Fruit fly (Drosophila melanogaster) whole organism, embryonic: Measurements from ENCODE around the gene CG43333.
A peak's percentile ranks its signal among the peaks of the same experiment; 100 is the strongest.

Experiments
- B-H2 ChIP-seq: fragments of 200-800 bp; sonication (Bioruptor generic); optimal IDR thresholded peaks from 2 replicates; lab custom pipeline; 2018; ENCODE audit warnings: missing biosample characterization, mild to moderate bottlenecking, missing genetic modification characterization
- CG10321 ChIP-seq: fragments of 200-800 bp; sonication (Bioruptor generic); IDR thresholded peaks from 2 replicates; pipeline ENCODE4 v1.3.6; 2022; ENCODE audit warnings: missing biosample characterization, missing genetic modification characterization
- CG10959 ChIP-seq: fragments of 200-800 bp; sonication (Bioruptor generic); IDR thresholded peaks from 2 replicates; pipeline ENCODE4 v1.3.6; 2022; ENCODE audit warnings: missing biosample characterization, missing genetic modification characterization
- CG11560 ChIP-seq: fragments of 200-800 bp; sonication (Bioruptor generic); IDR thresholded peaks from 3 replicates; pipeline ENCODE4 v1.3.6; 2022; ENCODE audit warnings: missing biosample characterization, missing genetic modification characterization
- CG12219 ChIP-seq: fragments of 200-800 bp; sonication (Bioruptor generic); optimal IDR thresholded peaks from 3 replicates; lab custom pipeline; 2018; ENCODE audit warnings: missing biosample characterization, mild to moderate bottlenecking, missing genetic modification characterization
- CG12236 ChIP-seq: fragments of 200-800 bp; sonication (Bioruptor generic); optimal IDR thresholded peaks from 2 replicates; lab custom pipeline; 2016; ENCODE audit warnings: missing biosample characterization, missing genetic modification characterization
- CG14014 ChIP-seq: fragments of 200-800 bp; sonication (Bioruptor generic); IDR thresholded peaks from 2 replicates; pipeline ENCODE4 v1.3.6; 2022; ENCODE audit warnings: missing biosample characterization, missing genetic modification characterization
- CG15073 ChIP-seq: fragments of 200-800 bp; sonication (Bioruptor generic); optimal IDR thresholded peaks from 2 replicates; lab custom pipeline; 2016; ENCODE audit warnings: missing biosample characterization, missing genetic modification characterization
- CG16813 ChIP-seq: fragments of 200-800 bp; sonication (Bioruptor generic); IDR thresholded peaks from 3 replicates; pipeline ENCODE4 v1.3.6; 2022; ENCODE audit warnings: missing biosample characterization, missing genetic modification characterization; ENCODE audit not compliant: partially characterized antibody
- CG18262 ChIP-seq: fragments of 200-800 bp; optimal IDR thresholded peaks from 3 replicates; lab custom pipeline; 2019; ENCODE audit warnings: missing biosample characterization, mild to moderate bottlenecking, missing genetic modification characterization, moderate library complexity
- CG18476 ChIP-seq: fragments of 200-800 bp; sonication (Bioruptor generic); optimal IDR thresholded peaks from 2 replicates; lab custom pipeline; 2016; ENCODE audit warnings: missing biosample characterization, mild to moderate bottlenecking, missing genetic modification characterization
- CG18764 ChIP-seq: fragments of 200-800 bp; sonication (Bioruptor generic); optimal IDR thresholded peaks from 3 replicates; lab custom pipeline; 2016; ENCODE audit warnings: missing biosample characterization, missing genetic modification characterization
- CG31224 ChIP-seq: fragments of 200-800 bp; sonication (Bioruptor generic); IDR thresholded peaks from 2 replicates; pipeline ENCODE4 v1.3.6; 2022; ENCODE audit warnings: missing biosample characterization, missing genetic modification characterization
- CG31365 ChIP-seq: fragments of 200-800 bp; sonication (Bioruptor generic); optimal IDR thresholded peaks from 2 replicates; lab custom pipeline; 2018; ENCODE audit warnings: missing biosample characterization, mild to moderate bottlenecking, missing genetic modification characterization
- CG3995 ChIP-seq: fragments of 200-800 bp; sonication (Bioruptor generic); optimal IDR thresholded peaks from 3 replicates; lab custom pipeline; 2016; ENCODE audit warnings: missing biosample characterization, missing genetic modification characterization
- CG4424 ChIP-seq: fragments of 200-800 bp; sonication (Bioruptor generic); optimal IDR thresholded peaks from 3 replicates; lab custom pipeline; 2016; ENCODE audit warnings: missing biosample characterization, missing genetic modification characterization
- CG4730 ChIP-seq: fragments of 200-800 bp; sonication (Bioruptor generic); IDR thresholded peaks from 2 replicates; pipeline ENCODE4 v1.3.6; 2022; ENCODE audit warnings: missing biosample characterization, missing genetic modification characterization
- CG5953 ChIP-seq: fragments of 200-800 bp; sonication (Bioruptor generic); IDR thresholded peaks from 2 replicates; pipeline ENCODE4 v1.3.6; 2022; ENCODE audit warnings: missing biosample characterization, missing genetic modification characterization
- CG6683 ChIP-seq: fragments of 200-800 bp; sonication (Bioruptor generic); optimal IDR thresholded peaks from 2 replicates; lab custom pipeline; 2017; ENCODE audit warnings: missing biosample characterization, mild to moderate bottlenecking, missing genetic modification characterization, missing genetic modification reagents
- CG8924 ChIP-seq: fragments of 200-800 bp; optimal IDR thresholded peaks from 3 replicates; lab custom pipeline; 2019; ENCODE audit warnings: missing biosample characterization, mild to moderate bottlenecking, missing genetic modification characterization, moderate library complexity
- CG9215 ChIP-seq: fragments of 200-800 bp; sonication (Bioruptor generic); IDR thresholded peaks from 2 replicates; pipeline ENCODE4 v1.3.6; 2022; ENCODE audit warnings: missing biosample characterization, missing genetic modification characterization
- CG9817 ChIP-seq: fragments of 200-800 bp; sonication (Bioruptor generic); optimal IDR thresholded peaks from 2 replicates; lab custom pipeline; 2018; ENCODE audit warnings: missing biosample characterization, mild to moderate bottlenecking, missing genetic modification characterization, moderate library complexity
- Dbx ChIP-seq: fragments of 200-800 bp; sonication (Bioruptor generic); IDR thresholded peaks from 3 replicates; pipeline ENCODE4 v1.3.6; 2022; ENCODE audit warnings: missing biosample characterization, missing genetic modification characterization
- Deaf1 ChIP-seq: fragments of 200-800 bp; optimal IDR thresholded peaks from 3 replicates; lab custom pipeline; 2019; ENCODE audit warnings: missing biosample characterization, mild to moderate bottlenecking, missing genetic modification characterization, moderate library complexity
- Dref ChIP-seq: fragments of 200-800 bp; sonication (Bioruptor generic); IDR thresholded peaks from 2 replicates; pipeline ENCODE4 v1.3.6; 2022; ENCODE audit warnings: missing biosample characterization, missing genetic modification characterization
- E2f1 ChIP-seq: fragments of 200-800 bp; sonication (Bioruptor generic); IDR thresholded peaks from 2 replicates; pipeline ENCODE4 v1.3.6; 2022; ENCODE audit warnings: missing biosample characterization, missing genetic modification characterization
- Ets97D ChIP-seq: fragments of 200-800 bp; sonication (Bioruptor generic); optimal IDR thresholded peaks from 3 replicates; lab custom pipeline; 2016; ENCODE audit warnings: missing biosample characterization, missing genetic modification characterization
- Gsc ChIP-seq: fragments of 200-800 bp; sonication (Bioruptor generic); IDR thresholded peaks from 2 replicates; pipeline ENCODE4 v1.3.6; 2022; ENCODE audit warnings: missing biosample characterization, missing genetic modification characterization
- HmgZ ChIP-seq: fragments of 200-800 bp; sonication (Bioruptor generic); optimal IDR thresholded peaks from 2 replicates; lab custom pipeline; 2018; ENCODE audit warnings: missing biosample characterization, mild to moderate bottlenecking, missing genetic modification characterization
- MBD-R2 ChIP-seq: fragments of 200-800 bp; sonication (Bioruptor generic); IDR thresholded peaks from 2 replicates; pipeline ENCODE4 v1.3.6; 2022; ENCODE audit warnings: missing biosample characterization, missing genetic modification characterization
- Med ChIP-seq: fragments of 200-800 bp; sonication (Bioruptor generic); peaks from one replicate; lab custom pipeline; 2016; ENCODE audit warnings: missing biosample characterization, missing genetic modification characterization, mild to moderate bottlenecking, inconsistent platforms, moderate library complexity
- Myb ChIP-seq: fragments of 200-800 bp; sonication (Bioruptor generic); optimal IDR thresholded peaks from 2 replicates; lab custom pipeline; 2016; ENCODE audit warnings: missing biosample characterization, missing genetic modification characterization
- Neu2 ChIP-seq: fragments of 200-800 bp; sonication (Bioruptor generic); optimal IDR thresholded peaks from 3 replicates; lab custom pipeline; 2016; ENCODE audit warnings: missing biosample characterization, missing genetic modification characterization, borderline replicate concordance
- Oaz ChIP-seq: fragments of 200-800 bp; sonication (Bioruptor generic); IDR thresholded peaks from 2 replicates; pipeline ENCODE4 v1.3.6; 2022; ENCODE audit warnings: missing biosample characterization, missing genetic modification characterization
- Ravus ChIP-seq: fragments of 200-800 bp; sonication (Bioruptor generic); IDR thresholded peaks from 2 replicates; pipeline ENCODE4 v1.3.6; 2022; ENCODE audit warnings: missing biosample characterization, missing genetic modification characterization
- Rfx ChIP-seq: fragments of 200-800 bp; sonication (Bioruptor generic); IDR thresholded peaks from 2 replicates; pipeline ENCODE4 v1.3.6; 2022; ENCODE audit warnings: missing biosample characterization, missing genetic modification characterization
- Rx ChIP-seq: fragments of 200-800 bp; sonication (Bioruptor generic); IDR thresholded peaks from 2 replicates; pipeline ENCODE4 v1.3.6; 2022; ENCODE audit warnings: missing biosample characterization, missing genetic modification characterization
- Sin3A ChIP-seq: fragments of >200 bp; optimal IDR thresholded peaks from 2 replicates; lab custom pipeline; 2018
- Sox102F ChIP-seq: fragments of 200-800 bp; sonication (Bioruptor generic); optimal IDR thresholded peaks from 2 replicates; lab custom pipeline; 2018; ENCODE audit warnings: missing biosample characterization, mild to moderate bottlenecking, missing genetic modification characterization, moderate library complexity
- Sry-δ ChIP-seq: fragments of 200-800 bp; sonication (Bioruptor generic); optimal IDR thresholded peaks from 2 replicates; lab custom pipeline; 2016; ENCODE audit warnings: missing biosample characterization, missing genetic modification characterization
- ase ChIP-seq: fragments of 200-800 bp; sonication (Bioruptor generic); IDR thresholded peaks from 3 replicates; pipeline ENCODE4 v1.3.6; 2022; ENCODE audit warnings: missing biosample characterization, missing genetic modification characterization
- disco-r ChIP-seq: fragments of 200-800 bp; sonication (Bioruptor generic); optimal IDR thresholded peaks from 2 replicates; lab custom pipeline; 2016; ENCODE audit warnings: missing biosample characterization, missing genetic modification characterization
- gcm ChIP-seq: fragments of 200-800 bp; sonication (Bioruptor generic); optimal IDR thresholded peaks from 2 replicates; lab custom pipeline; 2019; ENCODE audit warnings: missing biosample characterization, mild to moderate bottlenecking, missing genetic modification characterization, moderate library complexity
- gro ChIP-seq: fragments of 200-800 bp; sonication (Bioruptor generic); optimal IDR thresholded peaks from 2 replicates; lab custom pipeline; 2016; ENCODE audit warnings: missing biosample characterization, missing genetic modification characterization
- jigr1 ChIP-seq: fragments of 200-800 bp; sonication (Bioruptor generic); IDR thresholded peaks from 3 replicates; pipeline ENCODE4 v1.3.6; 2022; ENCODE audit warnings: missing biosample characterization, missing genetic modification characterization
- ken ChIP-seq: fragments of 200-800 bp; sonication (Bioruptor generic); IDR thresholded peaks from 3 replicates; pipeline ENCODE4 v1.3.6; 2022; ENCODE audit warnings: missing biosample characterization, missing genetic modification characterization
- lilli ChIP-seq: fragments of 200-800 bp; sonication (Bioruptor generic); optimal IDR thresholded peaks from 3 replicates; lab custom pipeline; 2016; ENCODE audit warnings: missing biosample characterization, missing genetic modification characterization
- mam ChIP-seq: fragments of 200-800 bp; sonication (Bioruptor generic); optimal IDR thresholded peaks from 3 replicates; lab custom pipeline; 2016; ENCODE audit warnings: missing biosample characterization, missing genetic modification characterization
- psq ChIP-seq: fragments of 200-800 bp; sonication (Bioruptor generic); optimal IDR thresholded peaks from 2 replicates; lab custom pipeline; 2017; ENCODE audit warnings: missing biosample characterization, missing genetic modification characterization
- rib ChIP-seq: fragments of 200-800 bp; sonication (Bioruptor generic); IDR thresholded peaks from 2 replicates; pipeline ENCODE4 v1.3.6; 2022; ENCODE audit warnings: missing biosample characterization, missing genetic modification characterization
- shn ChIP-seq: fragments of 200-800 bp; sonication (Bioruptor generic); optimal IDR thresholded peaks from 3 replicates; lab custom pipeline; 2016; ENCODE audit warnings: missing biosample characterization, missing genetic modification characterization
- sr ChIP-seq: fragments of 200-800 bp; sonication (Bioruptor generic); IDR thresholded peaks from 3 replicates; pipeline ENCODE4 v1.3.6; 2022; ENCODE audit warnings: missing biosample characterization, missing genetic modification characterization
- tap ChIP-seq: fragments of 200-800 bp; optimal IDR thresholded peaks from 3 replicates; lab custom pipeline; 2019; ENCODE audit warnings: missing biosample characterization, mild to moderate bottlenecking, missing genetic modification characterization, moderate library complexity
- usp ChIP-seq: fragments of >200 bp; optimal IDR thresholded peaks from 2 replicates; lab custom pipeline; 2017; ENCODE audit warnings: missing biosample characterization, missing genetic modification characterization
- zfh2 ChIP-seq: fragments of 200-800 bp; sonication (Bioruptor generic); optimal IDR thresholded peaks from 2 replicates; lab custom pipeline; 2016; ENCODE audit warnings: missing biosample characterization, missing genetic modification characterization

Gene CG43333

DNA sequence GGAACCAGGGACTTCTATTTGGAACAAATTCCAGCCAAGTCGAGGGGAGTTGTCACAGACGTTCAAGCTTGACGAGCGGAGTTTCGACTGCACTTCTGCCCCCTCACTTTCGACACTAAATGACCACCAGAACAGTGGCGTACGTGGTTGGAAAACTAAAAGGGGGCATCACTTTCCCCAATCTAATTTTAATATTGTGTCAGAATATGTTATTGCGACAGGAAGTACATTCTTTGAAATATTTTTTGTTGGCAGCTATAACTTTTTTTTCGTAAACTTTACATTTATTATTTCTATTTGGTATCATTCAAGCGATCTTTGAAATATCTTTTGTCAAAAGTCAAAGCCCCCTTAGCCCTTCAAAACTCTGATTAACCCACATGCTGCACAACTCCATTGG lies 32.2 kb upstream of the CG43333 start (continued):
- TF ChIP-seq CG10321 (GFP tag; lab: Robert Waterston, UW), result no peak
- no peak for TF ChIP-seq CG6683 (GFP tag; lab: Kevin White, UChicago)
- no peak for TF ChIP-seq CG12219 (GFP tag; lab: Kevin White, UChicago)
- TF ChIP-seq psq (GFP tag; lab: Kevin White, UChicago), result no peak
- TF ChIP-seq Dref (GFP tag; lab: Robert Waterston, UW), result no peak
- TF ChIP-seq CG9817, result no peak
- no peak for TF ChIP-seq CG9215 (GFP tag; lab: Robert Waterston, UW)
- TF ChIP-seq CG4424 (GFP tag; lab: Kevin White, UChicago), result peak; percentile 9
- no peak for TF ChIP-seq gro (GFP tag; lab: Kevin White, UChicago)
- TF ChIP-seq jigr1 (GFP tag; lab: Robert Waterston, UW), result no peak
- no peak for TF ChIP-seq disco-r (GFP tag; lab: Kevin White, UChicago)
- no peak for TF ChIP-seq CG31224
- TF ChIP-seq Myb (GFP tag; lab: Kevin White, UChicago), result no peak
- TF ChIP-seq ase (GFP tag; lab: Robert Waterston, UW), result no peak; the same call in 2 of the 3 replicates
- no peak for TF ChIP-seq CG4730 (GFP tag; lab: Robert Waterston, UW)
- no peak for TF ChIP-seq MBD-R2
- TF ChIP-seq HmgZ, result no peak
- no peak for TF ChIP-seq CG31365
- no peak for TF ChIP-seq E2f1
- peak; percentile 0 for TF ChIP-seq lilli (GFP tag; lab: Kevin White, UChicago)
- no peak for TF ChIP-seq CG8924
- TF ChIP-seq CG14014 (GFP tag; lab: Robert Waterston, UW), result no peak
- no peak for TF ChIP-seq CG5953 (GFP tag; lab: Robert Waterston, UW)
- TF ChIP-seq gcm (GFP tag; lab: Kevin White, UChicago), result peak; percentile 36
- TF ChIP-seq Gsc, result no peak
- no peak for TF ChIP-seq Deaf1 (tag; lab: Kevin White, UChicago)
- peak; percentile 66 for TF ChIP-seq CG18262 (tag; lab: Kevin White, UChicago)
- no peak for TF ChIP-seq CG18764 (GFP tag; lab: Kevin White, UChicago)
- no peak for TF ChIP-seq B-H2 (GFP tag; lab: Kevin White, UChicago)
- no peak for TF ChIP-seq CG15073 (GFP tag; lab: Kevin White, UChicago)
- no peak for TF ChIP-seq mam
- TF ChIP-seq rib (GFP tag; lab: Robert Waterston, UW), result no peak
- TF ChIP-seq CG3995 (GFP tag; lab: Kevin White, UChicago), result no peak
- no peak for TF ChIP-seq Sin3A (lab: Kevin White, UChicago)
- TF ChIP-seq CG11560, result no peak
- no peak for TF ChIP-seq CG12236
- TF ChIP-seq Rx (GFP tag; lab: Robert Waterston, UW), result no peak
- no peak for TF ChIP-seq Oaz
- peak; percentile 27; the same call in 1 of the 3 replicates for TF ChIP-seq ken (GFP tag; lab: Robert Waterston, UW)
- no peak for TF ChIP-seq Rfx (GFP tag; lab: Robert Waterston, UW)
- no peak for TF ChIP-seq shn
- TF ChIP-seq Ravus, result no peak
- peak; percentile 41 for TF ChIP-seq Sox102F (GFP tag; lab: Kevin White, UChicago)
- TF ChIP-seq Ets97D (GFP tag; lab: Kevin White, UChicago), result no peak
- no peak for TF ChIP-seq usp (GFP tag; lab: Kevin White, UChicago)
- TF ChIP-seq sr (GFP tag; lab: Robert Waterston, UW), result no peak
- no peak for TF ChIP-seq Dbx
- no peak for TF ChIP-seq CG16813 (GFP tag; lab: Robert Waterston, UW)
- TF ChIP-seq CG10959 (GFP tag; lab: Robert Waterston, UW), result no peak
- no peak for TF ChIP-seq tap (tag; lab: Kevin White, UChicago)
- no peak for TF ChIP-seq Neu2 (GFP tag; lab: Kevin White, UChicago)
- peak; percentile 54 for TF ChIP-seq Med (GFP tag; lab: Kevin White, UChicago)
- TF ChIP-seq CG18476 (GFP tag; lab: Kevin White, UChicago), result no peak
- TF ChIP-seq zfh2 (GFP tag; lab: Kevin White, UChicago), result no peak
- no peak for TF ChIP-seq Sry-δ (GFP tag; lab: Kevin White, UChicago)
